Worm (Caenorhabditis elegans) whole organism, dauer: ENCODE results near the gene let-653.

Source experiments
- unc-62 ChIP-seq: sonication (generic microtip); optimal IDR thresholded peaks from 2 replicates; lab custom pipeline; 2017; ENCODE audit warnings: missing biosample characterization, missing genetic modification reagents, missing genetic modification characterization

Gene let-653

ce11 chrIV:11885313-11885712 lies at the start of gene let-653:
let-653 (plus strand) TSS chrIV:11885613.
- no peak for TF ChIP-seq unc-62 (GFP tag; lab: Kevin White, UChicago)

ce11 chrIV:11838657-11839056 lies 46.8 kb upstream of the let-653 start, which contains the start of gene fbxb-3:
fbxb-3 (plus strand) TSS chrIV:11838957.
- no peak for TF ChIP-seq unc-62 (GFP tag; lab: Kevin White, UChicago)

- no peak for TF ChIP-seq unc-62 (GFP tag; lab: Kevin White, UChicago)
Observed at ce11 chrIV:11842121-11842520, 43.3 kb upstream of the let-653 start, which contains the start of gene F38H4.3. F38H4.3 (plus strand) TSS chrIV:11842421.

- TF ChIP-seq unc-62 (GFP tag; lab: Kevin White, UChicago) = no peak
Observed at ce11 chrIV:11847771-11848312, 37.6 kb upstream of the let-653 start, which contains the start of the genes F38H4.6 and F38H4.4. F38H4.6 (minus strand) TSS chrIV:11847871. F38H4.4 (plus strand) TSS chrIV:11848262.

- no peak for TF ChIP-seq unc-62 (GFP tag; lab: Kevin White, UChicago)
Observed at ce11 chrIV:11851882-11852281, 33.5 kb upstream of the let-653 start, which contains the start of gene F38H4.5. F38H4.5 (plus strand) TSS chrIV:11852182.

ce11 chrIV:11854777-11855176 lies 30.6 kb upstream of the let-653 start, which contains the start of gene tag-30:
tag-30 (minus strand) TSS chrIV:11855159.
- no peak for TF ChIP-seq unc-62 (GFP tag; lab: Kevin White, UChicago)

ce11 chrIV:11855424-11855823 lies 30.0 kb upstream of the let-653 start:
- no peak for TF ChIP-seq unc-62 (GFP tag; lab: Kevin White, UChicago)

- TF ChIP-seq unc-62 (GFP tag; lab: Kevin White, UChicago) = no peak
Observed at ce11 chrIV:11855900-11856660, 29.3 kb upstream of the let-653 start, which contains the start of gene ech-2. ech-2 (minus strand) TSS chrIV:11856351.

ce11 chrIV:11857159-11857565 lies 28.3 kb upstream of the let-653 start:
- TF ChIP-seq unc-62 (GFP tag; lab: Kevin White, UChicago) = no peak

- TF ChIP-seq unc-62 (GFP tag; lab: Kevin White, UChicago) = no peak
Observed at ce11 chrIV:11858142-11858541, 27.3 kb upstream of the let-653 start, which contains the start of gene let-92. let-92 (plus strand) TSS chrIV:11858442.

ce11 chrIV:11859995-11860605 lies 25.3 kb upstream of the let-653 start, which contains the start of gene mob-1:
mob-1 (plus strand) TSS chrIV:11860555.
- no peak for TF ChIP-seq unc-62 (GFP tag; lab: Kevin White, UChicago)

- no peak for TF ChIP-seq unc-62 (GFP tag; lab: Kevin White, UChicago)
Observed at ce11 chrIV:11863428-11863827, 22.0 kb upstream of the let-653 start.

ce11 chrIV:11864226-11864625 lies 21.2 kb upstream of the let-653 start, which contains the start of gene trpa-1:
trpa-1 (plus strand) TSS chrIV:11864526.
- TF ChIP-seq unc-62 (GFP tag; lab: Kevin White, UChicago) = no peak

ce11 chrIV:11867652-11868232 lies 17.7 kb upstream of the let-653 start:
- TF ChIP-seq unc-62 (GFP tag; lab: Kevin White, UChicago) = no peak

- no peak for TF ChIP-seq unc-62 (GFP tag; lab: Kevin White, UChicago)
Observed at ce11 chrIV:11868452-11868851, 17.0 kb upstream of the let-653 start.
